Worm (Caenorhabditis elegans) whole organism, L2 larva: ENCODE measurements around the gene Y32G9B.1.
"Not testable (repeated sequence)": the region's sequence is repeated elsewhere in the genome, so short reads cannot be mapped to it uniquely, and the experiment has no call there.

Experiments
- ama-1 ChIP-seq: fragments of 150-350 bp; optimal IDR thresholded peaks from 2 replicates; lab custom pipeline; 2018; ENCODE audit warnings: inconsistent platforms
- ceh-82 ChIP-seq: fragments of 150-350 bp; optimal IDR thresholded peaks from 2 replicates; lab custom pipeline; 2014; ENCODE audit warnings: missing biosample characterization, missing genetic modification characterization
- crh-2 ChIP-seq: sonication (generic microtip); optimal IDR thresholded peaks from 2 replicates; lab custom pipeline; 2017; ENCODE audit warnings: missing biosample characterization, missing genetic modification characterization
- lin-11 ChIP-seq: fragments of 150-350 bp; sonication (generic microtip); optimal IDR thresholded peaks from 2 replicates; lab custom pipeline; 2014; ENCODE audit warnings: missing biosample characterization, missing genetic modification characterization, inconsistent platforms, mixed read lengths
- lin-13 ChIP-seq: fragments of 150-350 bp; optimal IDR thresholded peaks from 2 replicates; lab custom pipeline; 2014; ENCODE audit warnings: missing biosample characterization, missing genetic modification reagents, missing genetic modification characterization
- lsy-2 ChIP-seq, 2 experiments: fragments of 150-350 bp in 1 of 2; sonication (generic microtip) in 1 of 2; optimal IDR thresholded peaks; 2 replicates each; lab custom pipeline; 2014 to 2017; ENCODE audit warnings: missing biosample characterization in 2 of 2, missing genetic modification characterization in 2 of 2
- mab-5 ChIP-seq: fragments of 150-350 bp; optimal IDR thresholded peaks from 2 replicates; lab custom pipeline; 2014; ENCODE audit warnings: missing biosample characterization, missing genetic modification characterization
- nhr-6 ChIP-seq: fragments of 150-350 bp; optimal IDR thresholded peaks from 2 replicates; lab custom pipeline; 2014; ENCODE audit warnings: missing biosample characterization, missing genetic modification characterization
- skn-1 ChIP-seq: sonication (generic microtip); optimal IDR thresholded peaks from 2 replicates; lab custom pipeline; 2017; ENCODE audit warnings: missing biosample characterization, missing genetic modification characterization
- sma-3 ChIP-seq: sonication (generic microtip); optimal IDR thresholded peaks from 2 replicates; lab custom pipeline; 2016; ENCODE audit warnings: missing genetic modification reagents, missing genetic modification characterization, missing compliant biosample characterization
- sma-9 ChIP-seq, 2 experiments: fragments of 150-350 bp in 1 of 2; sonication (generic microtip) in 1 of 2; optimal IDR thresholded peaks; 2 replicates each; lab custom pipeline; 2014 to 2016; ENCODE audit warnings: missing genetic modification characterization in 2 of 2, mild to moderate bottlenecking in 1 of 2, missing biosample characterization in 1 of 2, missing compliant biosample characterization in 1 of 2, missing genetic modification reagents in 1 of 2, moderate library complexity in 1 of 2
- unc-55 ChIP-seq: fragments of 150-350 bp; sonication (generic microtip); optimal IDR thresholded peaks from 3 replicates; lab custom pipeline; 2014; ENCODE audit warnings: missing biosample characterization, missing genetic modification reagents, missing genetic modification characterization

ce11 chrV:1814784-1815183, 15.1 kb downstream of the Y32G9B.1 start, which contains the start of gene Y46H3A.5:
- not testable (repeated sequence) for TF ChIP-seq crh-2 (tag; lab: Kevin White, UChicago); sma-3 (GFP tag; lab: Kevin White, UChicago); unc-55 (GFP tag; lab: Kevin White, UChicago); mab-5; nhr-6 (tag; lab: Kevin White, UChicago); ama-1 (lab: Kevin White, UChicago); sma-9 (GFP tag; optimal IDR thresholded peaks at IDR 0.05; lab: Kevin White, UChicago); sma-9 (tag; optimal IDR thresholded peaks at IDR 0.05; lab: Kevin White, UChicago); lin-13 (GFP tag; lab: Kevin White, UChicago); lsy-2 (tag; optimal IDR thresholded peaks at IDR 0.05; lab: Kevin White, UChicago); ceh-82 (tag; lab: Kevin White, UChicago); skn-1 (tag; lab: Kevin White, UChicago); lin-11 (tag; lab: Kevin White, UChicago)
